Worm (Caenorhabditis elegans) whole organism, late embryonic: ENCODE results near the gene C28D4.4.
"Not testable (repeated sequence)": the region's sequence is repeated elsewhere in the genome, so short reads cannot be mapped to it uniquely, and the experiment has no call there.

Experiments
- F13H6.1 ChIP-seq: sonication (generic microtip); optimal IDR thresholded peaks from 2 replicates; lab custom pipeline; 2016; ENCODE audit warnings: missing genetic modification characterization, missing compliant biosample characterization
- K02D7.2 ChIP-seq: sonication (generic microtip); optimal IDR thresholded peaks from 2 replicates; lab custom pipeline; 2017; ENCODE audit warnings: mild to moderate bottlenecking, missing genetic modification characterization, missing compliant biosample characterization
- K09A11.1 ChIP-seq: sonication (generic microtip); optimal IDR thresholded peaks from 2 replicates; lab custom pipeline; 2017; ENCODE audit warnings: antibody characterized with exemption, mild to moderate bottlenecking, missing genetic modification characterization, missing compliant biosample characterization; ENCODE audit not compliant: insufficient read depth
- T23F11.4 ChIP-seq: fragments of 200-800 bp; sonication (Bioruptor generic); optimal IDR thresholded peaks from 2 replicates; lab custom pipeline; 2018; ENCODE audit warnings: mild to moderate bottlenecking, missing genetic modification characterization, missing compliant biosample characterization
- Y22D7AL.16 ChIP-seq: sonication (generic microtip); optimal IDR thresholded peaks from 2 replicates; lab custom pipeline; 2016; ENCODE audit warnings: missing genetic modification characterization, missing compliant biosample characterization
- ahr-1 ChIP-seq: sonication (generic microtip); optimal IDR thresholded peaks from 2 replicates; lab custom pipeline; 2016; ENCODE audit warnings: missing genetic modification characterization, missing compliant biosample characterization
- ama-1 ChIP-seq: fragments of 150-350 bp; optimal IDR thresholded peaks from 2 replicates; lab custom pipeline; 2014
- ceh-14 ChIP-seq: sonication (generic microtip); optimal IDR thresholded peaks from 2 replicates; lab custom pipeline; 2016; ENCODE audit warnings: missing genotype, missing genetic modification characterization, missing compliant biosample characterization
- ceh-19 ChIP-seq: fragments of 200-800 bp; sonication (Bioruptor generic); optimal IDR thresholded peaks from 2 replicates; lab custom pipeline; 2018; ENCODE audit warnings: mild to moderate bottlenecking, missing genetic modification characterization, missing compliant biosample characterization
- ceh-31 ChIP-seq: sonication (generic microtip); optimal IDR thresholded peaks from 2 replicates; lab custom pipeline; 2016; ENCODE audit warnings: missing genetic modification characterization, missing compliant biosample characterization
- ceh-34 ChIP-seq: sonication (generic microtip); optimal IDR thresholded peaks from 2 replicates; lab custom pipeline; 2016; ENCODE audit warnings: mild to moderate bottlenecking, missing genetic modification characterization, missing compliant biosample characterization
- ceh-45 ChIP-seq: fragments of 200-800 bp; sonication (Bioruptor generic); IDR thresholded peaks from 2 replicates; pipeline ENCODE4 v1.3.6; 2022; ENCODE audit warnings: missing genetic modification reagents, missing genetic modification characterization, missing compliant biosample characterization
- ceh-48 ChIP-seq: sonication (generic microtip); optimal IDR thresholded peaks from 2 replicates; lab custom pipeline; 2016; ENCODE audit warnings: missing genetic modification characterization, inconsistent platforms, missing compliant biosample characterization
- ceh-6 ChIP-seq: fragments of 200-800 bp; sonication (Bioruptor generic); optimal IDR thresholded peaks from 2 replicates; lab custom pipeline; 2018; ENCODE audit warnings: mild to moderate bottlenecking, missing genetic modification characterization, missing compliant biosample characterization
- ceh-9 ChIP-seq: sonication (generic microtip); optimal IDR thresholded peaks from 2 replicates; lab custom pipeline; 2016; ENCODE audit warnings: mild to moderate bottlenecking, missing genetic modification characterization, inconsistent platforms, missing compliant biosample characterization
- fax-1 ChIP-seq: sonication (generic microtip); optimal IDR thresholded peaks from 2 replicates; lab custom pipeline; 2016; ENCODE audit warnings: missing genotype, missing genetic modification characterization, missing compliant biosample characterization
- hlh-13 ChIP-seq: fragments of 200-800 bp; sonication (Bioruptor generic); optimal IDR thresholded peaks from 2 replicates; lab custom pipeline; 2018; ENCODE audit warnings: mild to moderate bottlenecking, missing genetic modification characterization, missing compliant biosample characterization
- hlh-15 ChIP-seq: sonication (generic microtip); optimal IDR thresholded peaks from 2 replicates; lab custom pipeline; 2016; ENCODE audit warnings: missing genetic modification characterization, missing compliant biosample characterization
- hlh-6 ChIP-seq: sonication (generic microtip); optimal IDR thresholded peaks from 2 replicates; lab custom pipeline; 2016; ENCODE audit warnings: missing genotype, missing genetic modification characterization, missing compliant biosample characterization
- nfya-1 ChIP-seq: sonication (generic microtip); optimal IDR thresholded peaks from 2 replicates; lab custom pipeline; 2017; ENCODE audit warnings: missing genetic modification characterization, mild to moderate bottlenecking, missing compliant biosample characterization, antibody characterized with exemption, moderate library complexity
- nhr-232 ChIP-seq: sonication (generic microtip); optimal IDR thresholded peaks from 2 replicates; lab custom pipeline; 2016; ENCODE audit warnings: missing genetic modification characterization, missing compliant biosample characterization
- npax-4 ChIP-seq: sonication (generic microtip); optimal IDR thresholded peaks from 2 replicates; lab custom pipeline; 2016; ENCODE audit warnings: missing genetic modification characterization, missing compliant biosample characterization
- pax-1 ChIP-seq: fragments of 150-350 bp; optimal IDR thresholded peaks from 2 replicates; lab custom pipeline; 2014; ENCODE audit warnings: missing biosample characterization, missing genetic modification characterization
- pha-2 ChIP-seq: sonication (generic microtip); optimal IDR thresholded peaks from 2 replicates; lab custom pipeline; 2017; ENCODE audit warnings: mild to moderate bottlenecking, missing genetic modification characterization, missing compliant biosample characterization
- pha-4 ChIP-seq: fragments of 150-350 bp; optimal IDR thresholded peaks from 2 replicates; lab custom pipeline; 2018; ENCODE audit warnings: missing biosample characterization, missing genetic modification reagents, missing genetic modification characterization
- pros-1 ChIP-seq: fragments of 150-350 bp; optimal IDR thresholded peaks from 2 replicates; lab custom pipeline; 2014; ENCODE audit warnings: missing biosample characterization, missing genetic modification reagents, missing genetic modification characterization
- ref-2 ChIP-seq: sonication (generic microtip); optimal IDR thresholded peaks from 2 replicates; lab custom pipeline; 2016; ENCODE audit warnings: missing genetic modification characterization, missing compliant biosample characterization
- sox-4 ChIP-seq: sonication (generic microtip); optimal IDR thresholded peaks from 2 replicates; lab custom pipeline; 2017; ENCODE audit warnings: mild to moderate bottlenecking, missing genetic modification characterization, inconsistent platforms, missing compliant biosample characterization
- syd-9 ChIP-seq: sonication (generic microtip); optimal IDR thresholded peaks from 2 replicates; lab custom pipeline; 2016; ENCODE audit warnings: mild to moderate bottlenecking, missing genetic modification characterization, moderate library complexity, missing compliant biosample characterization
- tbx-2 ChIP-seq: sonication (generic microtip); optimal IDR thresholded peaks from 2 replicates; lab custom pipeline; 2016; ENCODE audit warnings: missing genetic modification characterization, missing compliant biosample characterization
- ttx-3 ChIP-seq: sonication (generic microtip); optimal IDR thresholded peaks from 2 replicates; lab custom pipeline; 2016; ENCODE audit warnings: missing genetic modification reagents, missing genetic modification characterization, missing compliant biosample characterization
- unc-42 ChIP-seq: sonication (generic microtip); optimal IDR thresholded peaks from 2 replicates; lab custom pipeline; 2016; ENCODE audit warnings: missing genotype, missing genetic modification characterization, missing compliant biosample characterization
- unc-55 ChIP-seq: sonication (generic microtip); optimal IDR thresholded peaks from 2 replicates; lab custom pipeline; 2017; ENCODE audit warnings: missing biosample characterization, missing genetic modification reagents, missing genetic modification characterization
- zip-5 ChIP-seq: sonication (generic microtip); optimal IDR thresholded peaks from 2 replicates; lab custom pipeline; 2016; ENCODE audit warnings: missing genetic modification characterization, missing compliant biosample characterization

Gene C28D4.4

ce11 chrIV:9772096-9772720 is 27.4 kb upstream of the C28D4.4 start, which contains the start of gene cav-1:
Gene cav-1 (plus strand): TSS chrIV:9772510.
- TF ChIP-seq tbx-2 (tag; lab: Kevin White, UChicago) (peak; percentile 31), nhr-232 (tag; lab: Kevin White, UChicago) (no peak), pros-1 (tag; lab: Kevin White, UChicago) (no peak), nfya-1 (tag; lab: Kevin White, UChicago) (peak; percentile 58), unc-55 (peak; percentile 52), ama-1 (lab: Kevin White, UChicago) (peak; percentile 58), npax-4 (tag; lab: Kevin White, UChicago) (no peak), ceh-31 (tag; lab: Kevin White, UChicago) (peak; percentile 53), ref-2 (tag; lab: Kevin White, UChicago) (peak; percentile 47)

- TF ChIP-seq ceh-14 (tag; lab: Kevin White, UChicago), result no peak
- peak; percentile 20 for TF ChIP-seq ref-2 (tag; lab: Kevin White, UChicago)
- no peak for TF ChIP-seq ceh-48 (tag; lab: Kevin White, UChicago)
- peak; percentile 98 for TF ChIP-seq unc-55
- no peak for TF ChIP-seq ahr-1
- TF ChIP-seq tbx-2 (tag; lab: Kevin White, UChicago), result peak; percentile 62
- no peak for TF ChIP-seq ceh-19 (GFP tag; lab: Kevin White, UChicago)
- TF ChIP-seq ceh-31 (tag; lab: Kevin White, UChicago), result peak; percentile 9
- TF ChIP-seq pha-4, result no peak
- TF ChIP-seq ceh-6 (GFP tag; lab: Kevin White, UChicago), result no peak
- TF ChIP-seq fax-1, result no peak
- no peak for TF ChIP-seq F13H6.1 (tag; lab: Kevin White, UChicago)
- TF ChIP-seq, all 69 proteins: peak for 4
These were observed 26.0 kb upstream of the C28D4.4 start for ce11 chrIV:9770798-9771197.

ce11 chrIV:9769746-9770145 is 24.9 kb upstream of the C28D4.4 start, which contains the start of gene msp-78:
Gene msp-78 (plus strand): TSS chrIV:9770046.
- TF ChIP-seq T23F11.4; tbx-2 (tag; lab: Kevin White, UChicago); pha-4: not testable (repeated sequence)

- TF ChIP-seq K02D7.2, hlh-15, ceh-9 (tag; lab: Kevin White, UChicago): not testable (repeated sequence)
These were observed 22.2 kb upstream of the C28D4.4 start, which contains the start of gene msp-79 for ce11 chrIV:9767054-9767453. Gene msp-79 (minus strand): TSS chrIV:9767154.

- TF ChIP-seq K09A11.1 (tag; lab: Kevin White, UChicago) (no peak), T23F11.4 (no peak), unc-42 (tag; lab: Kevin White, UChicago) (no peak), ceh-19 (GFP tag; lab: Kevin White, UChicago) (no peak), pax-1 (no peak), ref-2 (tag; lab: Kevin White, UChicago) (no peak), unc-55 (no peak), hlh-13 (no peak), pha-2 (tag; lab: Kevin White, UChicago) (no peak), F13H6.1 (tag; lab: Kevin White, UChicago) (no peak), ttx-3 (tag; lab: Kevin White, UChicago) (no peak), ceh-45 (GFP tag; lab: Robert Waterston, UW) (no peak), syd-9 (tag; lab: Kevin White, UChicago) (no peak), hlh-6 (tag; lab: Kevin White, UChicago) (no peak), ceh-48 (tag; lab: Kevin White, UChicago) (no peak), sox-4 (tag; lab: Kevin White, UChicago) (no peak), Y22D7AL.16 (tag; lab: Kevin White, UChicago) (no peak), zip-5 (tag; lab: Kevin White, UChicago) (no peak), ceh-34 (tag; lab: Kevin White, UChicago) (no peak)
These were observed 21.4 kb upstream of the C28D4.4 start, which contains the start of gene ssp-36 for ce11 chrIV:9766250-9766649. Gene ssp-36 (minus strand): TSS chrIV:9766350.
